Fruit fly (Drosophila melanogaster) whole organism, embryonic: Measurements from ENCODE around the gene RfC3.

Experiments
- Antp ChIP-seq: fragments of 200-800 bp; sonication (Bioruptor generic); optimal IDR thresholded peaks from 3 replicates; lab custom pipeline; 2016; ENCODE audit warnings: missing biosample characterization, missing genetic modification characterization
- Awh ChIP-seq: fragments of 200-800 bp; sonication (Bioruptor generic); IDR thresholded peaks from 2 replicates; pipeline ENCODE4, ENCODE4 v1.3.6; 2022; ENCODE audit warnings: missing biosample characterization, missing genetic modification characterization
- BEAF-32 ChIP-seq: fragments of 200-800 bp; sonication (Bioruptor generic); optimal IDR thresholded peaks from 3 replicates; lab custom pipeline; 2017; ENCODE audit warnings: missing biosample characterization, missing genetic modification characterization, mild to moderate bottlenecking, moderate library complexity, missing genetic modification reagents
- CG1024 ChIP-seq: fragments of 200-800 bp; sonication (Bioruptor generic); IDR thresholded peaks from 2 replicates; pipeline ENCODE4 v1.3.6; 2022; ENCODE audit warnings: missing biosample characterization, missing genetic modification characterization
- CG12659 ChIP-seq: fragments of 200-800 bp; sonication (Bioruptor generic); optimal IDR thresholded peaks from 3 replicates; lab custom pipeline; 2017; ENCODE audit warnings: mild to moderate bottlenecking, missing biosample characterization, missing genetic modification reagents, missing genetic modification characterization
- CG13123 ChIP-seq: fragments of 200-800 bp; sonication (Bioruptor generic); optimal IDR thresholded peaks from 2 replicates; lab custom pipeline; 2016; ENCODE audit warnings: missing biosample characterization, missing genetic modification characterization
- CG14667 ChIP-seq: fragments of 200-800 bp; sonication (Bioruptor generic); IDR thresholded peaks from 2 replicates; pipeline ENCODE4 v1.3.6; 2022; ENCODE audit warnings: missing biosample characterization, missing genetic modification characterization
- CG16813 ChIP-seq: fragments of 200-800 bp; sonication (Bioruptor generic); IDR thresholded peaks from 3 replicates; pipeline ENCODE4 v1.3.6; 2022; ENCODE audit warnings: missing biosample characterization, missing genetic modification characterization; ENCODE audit not compliant: partially characterized antibody
- CG17359 ChIP-seq: fragments of 200-800 bp; sonication (Bioruptor generic); optimal IDR thresholded peaks from 3 replicates; lab custom pipeline; 2018; ENCODE audit warnings: missing biosample characterization, mild to moderate bottlenecking, missing genetic modification characterization, moderate library complexity
- CG18599 ChIP-seq: fragments of 200-800 bp; sonication (Bioruptor generic); optimal IDR thresholded peaks from 3 replicates; lab custom pipeline; 2017; ENCODE audit warnings: missing biosample characterization, missing genetic modification characterization, mild to moderate bottlenecking, moderate library complexity, missing genetic modification reagents
- CG18619 ChIP-seq: fragments of 200-800 bp; sonication (Bioruptor generic); optimal IDR thresholded peaks from 3 replicates; lab custom pipeline; 2017; ENCODE audit warnings: missing biosample characterization, mild to moderate bottlenecking, missing genetic modification characterization
- CG30431 ChIP-seq: fragments of 200-800 bp; sonication (Bioruptor generic); optimal IDR thresholded peaks from 2 replicates; lab custom pipeline; 2017; ENCODE audit warnings: missing biosample characterization, missing genetic modification characterization
- CG5180 ChIP-seq: fragments of 200-800 bp; sonication (Bioruptor generic); optimal IDR thresholded peaks from 3 replicates; lab custom pipeline; 2017; ENCODE audit warnings: missing biosample characterization, missing genetic modification characterization, mild to moderate bottlenecking, moderate library complexity, missing genetic modification reagents
- CG7928 ChIP-seq: fragments of 200-800 bp; sonication (Bioruptor generic); optimal IDR thresholded peaks from 2 replicates; lab custom pipeline; 2017; ENCODE audit warnings: missing biosample characterization, mild to moderate bottlenecking, missing genetic modification characterization
- CG8359 ChIP-seq: fragments of 200-800 bp; sonication (Bioruptor generic); optimal IDR thresholded peaks from 2 replicates; lab custom pipeline; 2017; ENCODE audit warnings: missing biosample characterization, mild to moderate bottlenecking, missing genetic modification characterization, borderline replicate concordance
- CG8924 ChIP-seq: fragments of 200-800 bp; optimal IDR thresholded peaks from 3 replicates; lab custom pipeline; 2019; ENCODE audit warnings: missing biosample characterization, mild to moderate bottlenecking, missing genetic modification characterization, moderate library complexity
- D19A ChIP-seq: fragments of 200-800 bp; optimal IDR thresholded peaks from 3 replicates; lab custom pipeline; 2019; ENCODE audit warnings: missing biosample characterization, mild to moderate bottlenecking, missing genetic modification characterization, moderate library complexity
- D19B ChIP-seq: fragments of 200-800 bp; sonication (Bioruptor generic); optimal IDR thresholded peaks from 2 replicates; lab custom pipeline; 2017; ENCODE audit warnings: missing biosample characterization, mild to moderate bottlenecking, missing genetic modification characterization
- E2f2 ChIP-seq: fragments of 200-800 bp; sonication (Bioruptor generic); IDR thresholded peaks from 2 replicates; pipeline ENCODE4 v1.3.6; 2022; ENCODE audit warnings: missing biosample characterization, missing genetic modification characterization
- Eip74EF ChIP-seq, 2 experiments: fragments of 200-800 bp in 1 of 2; fragments of >200 bp in 1 of 2; sonication (Bioruptor generic) in 1 of 2; optimal IDR thresholded peaks; 2 replicates each; lab custom pipeline; 2017 to 2019; ENCODE audit warnings: missing biosample characterization in 2 of 2, missing genetic modification characterization in 2 of 2, mild to moderate bottlenecking in 1 of 2, moderate library complexity in 1 of 2
- Fer1 ChIP-seq: fragments of 200-800 bp; sonication (Bioruptor generic); optimal IDR thresholded peaks from 2 replicates; lab custom pipeline; 2017; ENCODE audit warnings: missing biosample characterization, mild to moderate bottlenecking, missing genetic modification characterization
- HLH3B ChIP-seq: fragments of 200-800 bp; sonication (Bioruptor generic); IDR thresholded peaks from 2 replicates; pipeline ENCODE4 v1.3.6; 2022; ENCODE audit warnings: missing biosample characterization, missing genetic modification characterization
- HLH54F ChIP-seq: fragments of 200-800 bp; sonication (Bioruptor generic); optimal IDR thresholded peaks from 3 replicates; lab custom pipeline; 2016; ENCODE audit warnings: missing biosample characterization, missing genetic modification characterization
- HmgD ChIP-seq: fragments of 200-800 bp; sonication (Bioruptor generic); optimal IDR thresholded peaks from 3 replicates; lab custom pipeline; 2016; ENCODE audit warnings: missing biosample characterization, missing genetic modification characterization
- Hr39 ChIP-seq: fragments of >200 bp; optimal IDR thresholded peaks from 2 replicates; lab custom pipeline; 2017
- Jarid2 ChIP-seq: fragments of 200-800 bp; sonication (Bioruptor generic); optimal IDR thresholded peaks from 3 replicates; lab custom pipeline; 2017; ENCODE audit warnings: mild to moderate bottlenecking, missing biosample characterization, missing genetic modification reagents, missing genetic modification characterization
- Mrtf ChIP-seq: fragments of 200-800 bp; sonication (Bioruptor generic); IDR thresholded peaks from 3 replicates; pipeline ENCODE4 v1.3.6; 2022; ENCODE audit warnings: missing biosample characterization, missing genetic modification characterization
- Nf-YB ChIP-seq: fragments of 200-800 bp; sonication (Bioruptor generic); optimal IDR thresholded peaks from 3 replicates; lab custom pipeline; 2019; ENCODE audit warnings: missing biosample characterization, mild to moderate bottlenecking, missing genetic modification characterization, moderate library complexity
- Ptx1 ChIP-seq: fragments of 200-800 bp; sonication (Bioruptor generic); IDR thresholded peaks from 2 replicates; pipeline ENCODE4 v1.3.6; 2022; ENCODE audit warnings: missing biosample characterization, missing genetic modification characterization
- Six4 ChIP-seq: fragments of 200-800 bp; sonication (Bioruptor generic); optimal IDR thresholded peaks from 2 replicates; lab custom pipeline; 2016; ENCODE audit warnings: missing biosample characterization, missing genetic modification characterization
- Sox100B ChIP-seq: fragments of 200-800 bp; sonication (Bioruptor generic); optimal IDR thresholded peaks from 3 replicates; lab custom pipeline; 2018; ENCODE audit warnings: missing biosample characterization, mild to moderate bottlenecking, missing genetic modification characterization
- al ChIP-seq: fragments of 200-800 bp; sonication (Bioruptor generic); IDR thresholded peaks from 2 replicates; pipeline ENCODE4 v1.3.6; 2022; ENCODE audit warnings: missing biosample characterization, missing genetic modification characterization
- bab2 ChIP-seq: fragments of 200-800 bp; sonication (Bioruptor generic); optimal IDR thresholded peaks from 2 replicates; lab custom pipeline; 2016; ENCODE audit warnings: missing biosample characterization, missing genetic modification characterization
- bcd ChIP-seq: fragments of 200-800 bp; sonication (Bioruptor generic); optimal IDR thresholded peaks from 2 replicates; lab custom pipeline; 2017; ENCODE audit warnings: missing biosample characterization, mild to moderate bottlenecking, missing genetic modification characterization
- ci ChIP-seq: fragments of 200-800 bp; sonication (Bioruptor generic); IDR thresholded peaks from 3 replicates; pipeline ENCODE4 v1.3.6; 2022; ENCODE audit warnings: missing biosample characterization, missing genetic modification characterization
- crc ChIP-seq: fragments of 200-800 bp; sonication (Bioruptor generic); optimal IDR thresholded peaks from 2 replicates; lab custom pipeline; 2016; ENCODE audit warnings: missing biosample characterization, missing genetic modification characterization
- croc ChIP-seq: fragments of 200-800 bp; sonication (Bioruptor generic); conservative IDR thresholded peaks from 3 replicates; pipeline ENCODE4 v1.3.6; 2022; ENCODE audit warnings: missing biosample characterization, missing genetic modification characterization
- fd64A ChIP-seq: fragments of 200-800 bp; sonication (Bioruptor generic); optimal IDR thresholded peaks from 3 replicates; lab custom pipeline; 2018; ENCODE audit warnings: missing biosample characterization, mild to moderate bottlenecking, missing genetic modification characterization
- gfzf ChIP-seq: fragments of 200-800 bp; sonication (Bioruptor generic); optimal IDR thresholded peaks from 2 replicates; lab custom pipeline; 2016; ENCODE audit warnings: missing biosample characterization, mild to moderate bottlenecking, missing genetic modification characterization, moderate library complexity
- inv ChIP-seq: fragments of 200-800 bp; sonication (Bioruptor generic); IDR thresholded peaks from 2 replicates; pipeline ENCODE4 v1.3.6; 2022; ENCODE audit warnings: missing biosample characterization, missing genetic modification characterization; ENCODE audit not compliant: partially characterized antibody
- nmo ChIP-seq: fragments of 200-800 bp; sonication (Bioruptor generic); optimal IDR thresholded peaks from 2 replicates; lab custom pipeline; 2018; ENCODE audit warnings: missing biosample characterization, mild to moderate bottlenecking, missing genetic modification characterization, moderate library complexity
- phol ChIP-seq: fragments of 200-800 bp; sonication (Bioruptor generic); optimal IDR thresholded peaks from 3 replicates; lab custom pipeline; 2018; ENCODE audit warnings: missing biosample characterization, mild to moderate bottlenecking, missing genetic modification characterization, moderate library complexity
- pita ChIP-seq: fragments of 200-800 bp; sonication (Bioruptor generic); optimal IDR thresholded peaks from 2 replicates; lab custom pipeline; 2017; ENCODE audit warnings: missing biosample characterization, mild to moderate bottlenecking, missing genetic modification characterization
- pros ChIP-seq: fragments of 200-800 bp; sonication (Bioruptor generic); optimal IDR thresholded peaks from 3 replicates; lab custom pipeline; 2019; ENCODE audit warnings: missing biosample characterization, mild to moderate bottlenecking, missing genetic modification characterization, moderate library complexity
- seq ChIP-seq: fragments of 200-800 bp; sonication (Bioruptor generic); IDR thresholded peaks from 2 replicates; pipeline ENCODE4 v1.3.6; 2022; ENCODE audit warnings: missing biosample characterization, missing genetic modification characterization
- sqz ChIP-seq: fragments of 200-800 bp; sonication (Bioruptor generic); optimal IDR thresholded peaks from 3 replicates; lab custom pipeline; 2018; ENCODE audit warnings: missing biosample characterization, mild to moderate bottlenecking, missing genetic modification characterization
- sug ChIP-seq: fragments of 200-800 bp; optimal IDR thresholded peaks from 2 replicates; lab custom pipeline; 2019; ENCODE audit warnings: missing biosample characterization, mild to moderate bottlenecking, missing genetic modification characterization, moderate library complexity
- twi ChIP-seq: fragments of 200-800 bp; optimal IDR thresholded peaks from 2 replicates; lab custom pipeline; 2019; ENCODE audit warnings: missing biosample characterization, mild to moderate bottlenecking, missing genetic modification characterization, moderate library complexity

The RfC3 gene

DNA sequence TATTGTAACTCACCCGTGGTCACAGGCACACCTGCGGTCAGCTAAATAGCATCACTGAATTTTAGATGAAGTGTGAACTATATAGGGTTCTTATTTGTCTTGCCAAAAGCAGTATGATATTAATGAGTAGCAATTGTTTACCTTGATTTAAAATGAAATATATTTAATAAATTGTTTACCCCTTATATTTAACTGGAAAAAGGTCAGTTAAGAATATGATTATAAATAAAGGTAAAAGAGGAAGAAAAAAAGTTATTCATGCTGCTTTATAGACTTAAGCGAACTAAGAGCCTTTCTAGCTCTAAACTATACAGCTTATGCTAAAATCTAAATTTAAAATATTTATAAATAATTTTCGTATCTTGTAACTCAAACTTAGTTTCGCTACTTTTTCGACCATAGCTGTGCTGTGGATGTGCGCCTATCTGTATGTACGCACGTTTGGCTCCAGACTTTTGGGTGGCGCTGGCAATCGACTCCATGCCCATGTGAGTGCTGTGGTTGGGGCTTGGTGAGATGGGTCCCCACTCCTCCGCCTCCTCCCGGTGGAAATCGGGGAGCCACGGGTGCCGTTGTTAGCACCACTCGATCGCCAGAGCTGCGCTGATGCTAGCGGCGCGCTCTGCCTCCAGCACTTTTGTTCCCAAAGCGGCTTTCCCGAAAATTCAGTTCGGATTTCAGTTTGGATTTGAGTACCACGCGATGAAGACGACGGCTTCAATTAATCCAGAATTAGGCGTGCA, 23.2 kb downstream of the RfC3 start, which contains the start of gene loh (continued):
- TF ChIP-seq Mrtf (GFP tag; lab: Robert Waterston, UW) (no peak), gfzf (GFP tag; lab: Kevin White, UChicago) (no peak), D19B (peak; percentile 36), CG17359 (tag; lab: Kevin White, UChicago) (peak; percentile 52), crc (GFP tag; lab: Kevin White, UChicago) (no peak), CG8924 (tag; lab: Kevin White, UChicago) (peak; percentile 77), Fer1 (peak; percentile 51), pita (GFP tag; lab: Kevin White, UChicago) (no peak), CG8359 (GFP tag; lab: Kevin White, UChicago) (peak; percentile 49), twi (tag; lab: Kevin White, UChicago) (peak; percentile 42), CG5180 (GFP tag; lab: Kevin White, UChicago) (peak; percentile 65), HLH54F (GFP tag; lab: Kevin White, UChicago) (no peak), Jarid2 (GFP tag; lab: Kevin White, UChicago) (no peak), E2f2 (GFP tag; lab: Robert Waterston, UW) (peak; percentile 30; the same call in 1 of the 2 replicates), seq (GFP tag; lab: Robert Waterston, UW) (0 out of 2 replicates have a peak, but pooled peaks have one; percentile 22), Nf-YB (GFP tag; lab: Kevin White, UChicago) (peak; percentile 49), CG30431 (GFP tag; lab: Kevin White, UChicago) (no peak), Antp (no peak), phol (tag; lab: Kevin White, UChicago) (peak; percentile 73), al (GFP tag; lab: Robert Waterston, UW) (no peak), nmo (GFP tag; lab: Kevin White, UChicago) (peak; percentile 81), CG1024 (GFP tag; lab: Robert Waterston, UW) (0 out of 2 replicates have a peak, but pooled peaks have one; percentile 24), croc (GFP tag; lab: Robert Waterston, UW) (peak; percentile 33; the same call in 2 of the 3 replicates), bcd (GFP tag; lab: Kevin White, UChicago) (peak; percentile 55), CG7928 (GFP tag; lab: Kevin White, UChicago) (no peak), CG18599 (GFP tag; lab: Kevin White, UChicago) (no peak), HmgD (GFP tag; lab: Kevin White, UChicago) (no peak), BEAF-32 (no peak), CG16813 (GFP tag; lab: Robert Waterston, UW) (no peak), inv (GFP tag; lab: Robert Waterston, UW) (no peak), ci (peak; percentile 65; the same call in 2 of the 3 replicates), Eip74EF (GFP tag; optimal IDR thresholded peaks at IDR 0.05; lab: Kevin White, UChicago) (peak in 1 of 2 experiments; percentile 67), sug (tag; lab: Kevin White, UChicago) (peak; percentile 48), Awh (GFP tag; lab: Robert Waterston, UW) (no peak), CG18619 (GFP tag; lab: Kevin White, UChicago) (peak; percentile 41), Six4 (GFP tag; lab: Kevin White, UChicago) (peak; percentile 56), pros (GFP tag; lab: Kevin White, UChicago) (no peak), Ptx1 (GFP tag; lab: Robert Waterston, UW) (no peak; the same call in 1 of the 2 replicates), CG13123 (no peak), HLH3B (0 out of 2 replicates have a peak, but pooled peaks have one; percentile 45), Sox100B (GFP tag; lab: Kevin White, UChicago) (peak; percentile 85), sqz (GFP tag; lab: Kevin White, UChicago) (no peak), CG14667 (no peak; the same call in 1 of the 2 replicates), CG12659 (GFP tag; lab: Kevin White, UChicago) (peak; percentile 63), D19A (tag; lab: Kevin White, UChicago) (peak; percentile 74), fd64A (GFP tag; lab: Kevin White, UChicago) (no peak), Hr39 (lab: Kevin White, UChicago) (no peak), bab2 (GFP tag; lab: Kevin White, UChicago) (no peak)
